Fruit fly (Drosophila melanogaster) whole organism, embryonic: ENCODE measurements around the gene Ppn.

Experiments
- Ada2b ChIP-seq: fragments of 200-800 bp; sonication (Bioruptor generic); IDR thresholded peaks from 2 replicates; pipeline ENCODE4 v1.3.6; 2022; ENCODE audit warnings: missing biosample characterization, missing genetic modification characterization
- B-H1 ChIP-seq: fragments of 200-800 bp; sonication (Bioruptor generic); IDR thresholded peaks from 3 replicates; pipeline ENCODE4 v1.3.6; 2022; ENCODE audit warnings: missing biosample characterization, missing genetic modification characterization
- Bgb ChIP-seq: fragments of 200-800 bp; sonication (Bioruptor generic); IDR thresholded peaks from 2 replicates; pipeline ENCODE4 v1.3.6; 2022; ENCODE audit warnings: missing biosample characterization, missing genetic modification characterization; ENCODE audit not compliant: partially characterized antibody
- Bteb2 ChIP-seq: fragments of 200-800 bp; sonication (Bioruptor generic); optimal IDR thresholded peaks from 2 replicates; lab custom pipeline; 2016; ENCODE audit warnings: missing biosample characterization, missing genetic modification characterization
- C15 ChIP-seq: fragments of 200-800 bp; sonication (Bioruptor generic); IDR thresholded peaks from 3 replicates; pipeline ENCODE4 v1.3.6; 2022; ENCODE audit warnings: missing biosample characterization, missing genetic modification characterization
- CG10959 ChIP-seq: fragments of 200-800 bp; sonication (Bioruptor generic); IDR thresholded peaks from 2 replicates; pipeline ENCODE4 v1.3.6; 2022; ENCODE audit warnings: missing biosample characterization, missing genetic modification characterization
- CG11093 ChIP-seq: fragments of 200-800 bp; sonication (Bioruptor generic); IDR thresholded peaks from 3 replicates; pipeline ENCODE4 v1.3.6; 2022; ENCODE audit warnings: missing biosample characterization, missing genetic modification characterization
- CG11723 ChIP-seq: fragments of 200-800 bp; sonication (Bioruptor generic); optimal IDR thresholded peaks from 2 replicates; lab custom pipeline; 2017; ENCODE audit warnings: missing biosample characterization, mild to moderate bottlenecking, missing genetic modification characterization
- CG12219 ChIP-seq: fragments of 200-800 bp; sonication (Bioruptor generic); optimal IDR thresholded peaks from 3 replicates; lab custom pipeline; 2018; ENCODE audit warnings: missing biosample characterization, mild to moderate bottlenecking, missing genetic modification characterization
- CG16813 ChIP-seq: fragments of 200-800 bp; sonication (Bioruptor generic); IDR thresholded peaks from 3 replicates; pipeline ENCODE4 v1.3.6; 2022; ENCODE audit warnings: missing biosample characterization, missing genetic modification characterization; ENCODE audit not compliant: partially characterized antibody
- CG2712 ChIP-seq: fragments of 200-800 bp; optimal IDR thresholded peaks from 3 replicates; lab custom pipeline; 2019; ENCODE audit warnings: missing biosample characterization, mild to moderate bottlenecking, missing genetic modification characterization, moderate library complexity
- CG30403 ChIP-seq: fragments of 200-800 bp; sonication (Bioruptor generic); optimal IDR thresholded peaks from 3 replicates; lab custom pipeline; 2016; ENCODE audit warnings: missing biosample characterization, missing genetic modification characterization
- CG30431 ChIP-seq: fragments of 200-800 bp; sonication (Bioruptor generic); optimal IDR thresholded peaks from 2 replicates; lab custom pipeline; 2017; ENCODE audit warnings: missing biosample characterization, missing genetic modification characterization
- CG3281 ChIP-seq: fragments of 200-800 bp; sonication (Bioruptor generic); optimal IDR thresholded peaks from 3 replicates; lab custom pipeline; 2017; ENCODE audit warnings: missing biosample characterization, mild to moderate bottlenecking, missing genetic modification characterization
- CG5180 ChIP-seq: fragments of 200-800 bp; sonication (Bioruptor generic); optimal IDR thresholded peaks from 3 replicates; lab custom pipeline; 2017; ENCODE audit warnings: missing biosample characterization, missing genetic modification characterization, mild to moderate bottlenecking, moderate library complexity, missing genetic modification reagents
- CG7928 ChIP-seq: fragments of 200-800 bp; sonication (Bioruptor generic); optimal IDR thresholded peaks from 2 replicates; lab custom pipeline; 2017; ENCODE audit warnings: missing biosample characterization, mild to moderate bottlenecking, missing genetic modification characterization
- CG8359 ChIP-seq: fragments of 200-800 bp; sonication (Bioruptor generic); optimal IDR thresholded peaks from 2 replicates; lab custom pipeline; 2017; ENCODE audit warnings: missing biosample characterization, mild to moderate bottlenecking, missing genetic modification characterization, borderline replicate concordance
- CG8388 ChIP-seq: fragments of 200-800 bp; sonication (Bioruptor generic); optimal IDR thresholded peaks from 2 replicates; lab custom pipeline; 2019; ENCODE audit warnings: missing biosample characterization, mild to moderate bottlenecking, missing genetic modification characterization, moderate library complexity
- CG9609 ChIP-seq: fragments of 200-800 bp; sonication (Bioruptor generic); optimal IDR thresholded peaks from 3 replicates; lab custom pipeline; 2016; ENCODE audit warnings: missing biosample characterization, missing genetic modification characterization
- CHES-1-like ChIP-seq: fragments of 200-800 bp; sonication (Bioruptor generic); optimal IDR thresholded peaks from 2 replicates; lab custom pipeline; 2016; ENCODE audit warnings: missing biosample characterization, missing genetic modification characterization
- Dip3 ChIP-seq: fragments of 200-800 bp; sonication (Bioruptor generic); optimal IDR thresholded peaks from 3 replicates; lab custom pipeline; 2016; ENCODE audit warnings: missing biosample characterization, missing genetic modification characterization
- HmgD ChIP-seq: fragments of 200-800 bp; sonication (Bioruptor generic); optimal IDR thresholded peaks from 3 replicates; lab custom pipeline; 2016; ENCODE audit warnings: missing biosample characterization, missing genetic modification characterization
- NC2α ChIP-seq: fragments of 200-800 bp; sonication (Bioruptor generic); optimal IDR thresholded peaks from 2 replicates; lab custom pipeline; 2016; ENCODE audit warnings: missing biosample characterization, missing genetic modification characterization
- NFAT ChIP-seq: fragments of 200-800 bp; sonication (Bioruptor generic); IDR thresholded peaks from 2 replicates; pipeline ENCODE4 v1.3.6; 2022; ENCODE audit warnings: missing biosample characterization, missing genetic modification characterization
- Nf-YB ChIP-seq: fragments of 200-800 bp; sonication (Bioruptor generic); optimal IDR thresholded peaks from 3 replicates; lab custom pipeline; 2019; ENCODE audit warnings: missing biosample characterization, mild to moderate bottlenecking, missing genetic modification characterization, moderate library complexity
- Nf-YC ChIP-seq: fragments of 200-800 bp; optimal IDR thresholded peaks from 3 replicates; lab custom pipeline; 2019; ENCODE audit warnings: missing biosample characterization, mild to moderate bottlenecking, missing genetic modification characterization, moderate library complexity
- Pdp1 ChIP-seq, 2 experiments: fragments of 200-800 bp; sonication (Bioruptor generic); optimal IDR thresholded peaks; 3 replicates each; lab custom pipeline; 2016; ENCODE audit warnings: missing biosample characterization in 2 of 2, missing genetic modification characterization in 2 of 2, mild to moderate bottlenecking in 1 of 2, moderate library complexity in 1 of 2
- Ptx1 ChIP-seq: fragments of 200-800 bp; sonication (Bioruptor generic); IDR thresholded peaks from 2 replicates; pipeline ENCODE4 v1.3.6; 2022; ENCODE audit warnings: missing biosample characterization, missing genetic modification characterization
- Ravus ChIP-seq: fragments of 200-800 bp; sonication (Bioruptor generic); IDR thresholded peaks from 2 replicates; pipeline ENCODE4 v1.3.6; 2022; ENCODE audit warnings: missing biosample characterization, missing genetic modification characterization
- ap ChIP-seq: fragments of 200-800 bp; sonication (Bioruptor generic); IDR thresholded peaks from 2 replicates; pipeline ENCODE4 v1.3.6; 2022; ENCODE audit warnings: missing biosample characterization, missing genetic modification characterization
- bigmax ChIP-seq: fragments of 200-800 bp; sonication (Bioruptor generic); optimal IDR thresholded peaks from 2 replicates; lab custom pipeline; 2018; ENCODE audit warnings: missing biosample characterization, mild to moderate bottlenecking, missing genetic modification characterization
- br ChIP-seq: fragments of >200 bp; optimal IDR thresholded peaks from 2 replicates; lab custom pipeline; 2017
- bsh ChIP-seq, 2 experiments: fragments of 200-800 bp; sonication (Bioruptor generic); optimal IDR thresholded peaks; 2 replicates each; lab custom pipeline; 2017 to 2018; ENCODE audit warnings: mild to moderate bottlenecking in 2 of 2, missing biosample characterization in 2 of 2, missing genetic modification characterization in 2 of 2, moderate library complexity in 1 of 2
- cg ChIP-seq: fragments of 200-800 bp; sonication (Bioruptor generic); optimal IDR thresholded peaks from 3 replicates; lab custom pipeline; 2019; ENCODE audit warnings: missing biosample characterization, mild to moderate bottlenecking, missing genetic modification characterization, moderate library complexity
- dmrt99B ChIP-seq: fragments of 200-800 bp; sonication (Bioruptor generic); optimal IDR thresholded peaks from 2 replicates; lab custom pipeline; 2018; ENCODE audit warnings: missing biosample characterization, mild to moderate bottlenecking, missing genetic modification characterization, moderate library complexity
- ewg ChIP-seq: fragments of 200-800 bp; sonication (Bioruptor generic); optimal IDR thresholded peaks from 3 replicates; lab custom pipeline; 2017; ENCODE audit warnings: mild to moderate bottlenecking, missing biosample characterization, missing genetic modification reagents, missing genetic modification characterization
- exex ChIP-seq: fragments of 200-800 bp; sonication (Bioruptor generic); optimal IDR thresholded peaks from 4 replicates; lab custom pipeline; 2018; ENCODE audit warnings: missing biosample characterization, mild to moderate bottlenecking, missing genetic modification characterization, moderate library complexity
- grn ChIP-seq: fragments of 200-800 bp; sonication (Bioruptor generic); optimal IDR thresholded peaks from 3 replicates; lab custom pipeline; 2017; ENCODE audit warnings: missing biosample characterization, missing genetic modification characterization
- jumu ChIP-seq: fragments of 200-800 bp; sonication (Bioruptor generic); optimal IDR thresholded peaks from 3 replicates; lab custom pipeline; 2016; ENCODE audit warnings: missing biosample characterization, missing genetic modification characterization
- kni ChIP-seq: fragments of 200-800 bp; sonication (Bioruptor generic); optimal IDR thresholded peaks from 3 replicates; lab custom pipeline; 2017; ENCODE audit warnings: mild to moderate bottlenecking, missing biosample characterization, missing genetic modification reagents, missing genetic modification characterization
- lola ChIP-seq, 3 experiments: fragments of >200 bp in 2 of 3; fragments of 200-800 bp in 1 of 3; sonication (Bioruptor generic) in 1 of 3; optimal IDR thresholded peaks; 2 replicates each; lab custom pipeline; 2017 to 2019; ENCODE audit warnings: missing biosample characterization in 3 of 3, missing genetic modification characterization in 3 of 3, mild to moderate bottlenecking in 1 of 3, moderate library complexity in 1 of 3
- luna ChIP-seq: fragments of 200-800 bp; sonication (Bioruptor generic); optimal IDR thresholded peaks from 2 replicates; lab custom pipeline; 2016; ENCODE audit warnings: missing biosample characterization, missing genetic modification characterization
- p53 ChIP-seq: fragments of 200-800 bp; sonication (Bioruptor generic); optimal IDR thresholded peaks from 2 replicates; lab custom pipeline; 2016; ENCODE audit warnings: missing biosample characterization, missing genetic modification characterization
- peb ChIP-seq: fragments of 200-800 bp; sonication (Bioruptor generic); IDR thresholded peaks from 2 replicates; pipeline ENCODE4 v1.3.6; 2022; ENCODE audit warnings: missing biosample characterization, missing genetic modification characterization
- pho ChIP-seq: fragments of 200-800 bp; sonication (Bioruptor generic); optimal IDR thresholded peaks from 2 replicates; lab custom pipeline; 2016; ENCODE audit warnings: missing biosample characterization, missing genetic modification characterization
- pros ChIP-seq: fragments of 200-800 bp; sonication (Bioruptor generic); optimal IDR thresholded peaks from 3 replicates; lab custom pipeline; 2019; ENCODE audit warnings: missing biosample characterization, mild to moderate bottlenecking, missing genetic modification characterization, moderate library complexity
- seq ChIP-seq: fragments of 200-800 bp; sonication (Bioruptor generic); IDR thresholded peaks from 2 replicates; pipeline ENCODE4 v1.3.6; 2022; ENCODE audit warnings: missing biosample characterization, missing genetic modification characterization
- tap ChIP-seq: fragments of 200-800 bp; optimal IDR thresholded peaks from 3 replicates; lab custom pipeline; 2019; ENCODE audit warnings: missing biosample characterization, mild to moderate bottlenecking, missing genetic modification characterization, moderate library complexity
- unc-4 ChIP-seq: fragments of 200-800 bp; sonication (Bioruptor generic); IDR thresholded peaks from 2 replicates; pipeline ENCODE4 v1.3.6; 2022; ENCODE audit warnings: missing biosample characterization, missing genetic modification characterization; ENCODE audit not compliant: partially characterized antibody
- vnd ChIP-seq: fragments of 200-800 bp; sonication (Bioruptor generic); IDR thresholded peaks from 3 replicates; pipeline ENCODE4 v1.3.6; 2022; ENCODE audit warnings: missing biosample characterization, missing genetic modification characterization; ENCODE audit not compliant: partially characterized antibody

Ppn gene

DNA sequence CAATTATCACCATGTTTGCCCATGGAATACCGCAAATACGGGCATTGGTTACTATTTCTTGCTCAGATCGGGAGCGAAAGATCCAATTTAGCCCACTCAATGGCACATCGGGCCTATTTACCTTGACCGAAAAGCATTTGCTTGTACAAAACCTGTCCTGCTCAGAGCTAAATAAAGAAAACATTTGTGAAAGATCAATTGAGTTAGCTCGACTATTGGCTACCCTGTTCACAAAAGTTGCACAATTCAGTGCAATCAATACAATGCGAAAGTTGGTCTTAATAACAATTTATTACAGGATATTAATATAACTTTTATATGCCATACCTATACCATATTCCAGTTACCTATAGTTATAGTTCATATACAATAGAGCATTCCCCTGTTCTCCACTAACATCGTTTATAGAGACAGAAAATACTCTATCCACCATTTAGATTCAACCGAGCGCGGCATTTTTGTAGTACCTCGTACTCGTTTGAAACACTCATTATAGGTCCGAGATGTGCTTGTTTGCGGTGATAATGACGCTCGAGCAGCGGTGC lies 22.6 kb upstream of the Ppn start (continued):
- TF ChIP-seq CG10959 (GFP tag; lab: Robert Waterston, UW) (0 out of 2 replicates have a peak, but pooled peaks have one; percentile 20), CG2712 (peak; percentile 37), bsh (GFP tag; optimal IDR thresholded peaks at IDR 0.05; lab: Kevin White, UChicago) (peak in 1 of 2 experiments; percentile 39), C15 (GFP tag; lab: Robert Waterston, UW) (no peak), jumu (GFP tag; lab: Kevin White, UChicago) (no peak), Bgb (GFP tag; lab: Robert Waterston, UW) (no peak), exex (tag; lab: Kevin White, UChicago) (no peak), CG12219 (GFP tag; lab: Kevin White, UChicago) (no peak), CG11093 (GFP tag; lab: Robert Waterston, UW) (no peak), unc-4 (GFP tag; lab: Robert Waterston, UW) (no peak), CG16813 (GFP tag; lab: Robert Waterston, UW) (peak; percentile 58; the same call in 2 of the 3 replicates), dmrt99B (tag; lab: Kevin White, UChicago) (peak; percentile 39), CG3281 (no peak), CG30403 (no peak), bigmax (GFP tag; lab: Kevin White, UChicago) (no peak), HmgD (GFP tag; lab: Kevin White, UChicago) (no peak), tap (tag; lab: Kevin White, UChicago) (no peak), CG7928 (no peak), luna (GFP tag; lab: Kevin White, UChicago) (no peak), p53 (GFP tag; lab: Kevin White, UChicago) (no peak), NFAT (GFP tag; lab: Robert Waterston, UW) (no peak), CG9609 (GFP tag; lab: Kevin White, UChicago) (no peak), CG8359 (GFP tag; lab: Kevin White, UChicago) (no peak), Bteb2 (GFP tag; lab: Kevin White, UChicago) (no peak), lola (GFP tag; optimal IDR thresholded peaks at IDR 0.05; lab: Kevin White, UChicago) (no peak), NC2α (no peak), vnd (GFP tag; lab: Robert Waterston, UW) (0 out of 3 replicates have a peak, but pooled peaks have one; percentile 11)

DNA sequence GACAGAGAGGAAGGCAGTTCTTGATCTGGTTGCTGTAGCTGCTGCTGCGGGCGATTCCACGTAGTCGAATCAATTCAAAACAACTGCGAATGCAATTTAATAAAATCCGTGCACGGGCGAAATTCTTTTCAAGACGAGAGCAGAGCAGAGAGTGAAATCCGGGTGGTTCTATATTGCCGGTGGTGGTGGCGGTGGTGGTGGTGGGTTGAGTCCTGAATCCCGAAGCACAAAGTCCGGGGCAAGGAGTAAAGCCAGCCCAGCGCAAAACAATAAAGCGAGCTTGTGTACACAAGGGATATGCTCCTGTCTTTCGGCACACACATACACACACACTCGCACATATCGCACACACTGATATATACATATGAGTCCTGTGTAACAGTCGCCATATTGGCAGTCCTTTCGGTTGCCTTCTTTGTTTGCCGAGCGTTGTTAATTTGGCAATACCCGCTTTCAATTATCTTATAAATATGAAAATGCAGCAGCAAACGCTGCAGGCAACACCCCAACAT lies 21.3 kb upstream of the Ppn start:
- TF ChIP-seq Ptx1 (GFP tag; lab: Robert Waterston, UW), result no peak
- TF ChIP-seq CG8388 (GFP tag; lab: Kevin White, UChicago), result no peak
- no peak for TF ChIP-seq br (lab: Kevin White, UChicago)
- TF ChIP-seq pros (GFP tag; lab: Kevin White, UChicago), result peak; percentile 60
- TF ChIP-seq Nf-YC, result peak; percentile 65
- TF ChIP-seq ewg (GFP tag; lab: Kevin White, UChicago), result no peak
- TF ChIP-seq grn (GFP tag; lab: Kevin White, UChicago), result no peak
- no peak for TF ChIP-seq CG11723 (GFP tag; lab: Kevin White, UChicago)
- no peak for TF ChIP-seq Pdp1 (GFP tag; optimal IDR thresholded peaks at IDR 0.05; lab: Kevin White, UChicago)
- no peak for TF ChIP-seq pho (GFP tag; lab: Kevin White, UChicago)
- TF ChIP-seq CG5180, result no peak
- peak; percentile 27 for TF ChIP-seq kni
- no peak for TF ChIP-seq peb (GFP tag; lab: Robert Waterston, UW)
- TF ChIP-seq CHES-1-like (GFP tag; lab: Kevin White, UChicago), result no peak
- no peak for TF ChIP-seq ap
- TF ChIP-seq B-H1 (GFP tag; lab: Robert Waterston, UW), result no peak
- TF ChIP-seq Nf-YB (GFP tag; lab: Kevin White, UChicago), result peak; percentile 57
- no peak for TF ChIP-seq Ada2b (GFP tag; lab: Robert Waterston, UW)
- peak; percentile 51 for TF ChIP-seq cg (GFP tag; lab: Kevin White, UChicago)
- TF ChIP-seq Dip3 (GFP tag; lab: Kevin White, UChicago), result no peak
- TF ChIP-seq CG30431, result no peak
- peak; percentile 41; the same call in 1 of the 2 replicates for TF ChIP-seq seq (GFP tag; lab: Robert Waterston, UW)
- TF ChIP-seq Ravus, result no peak
